Fruit fly (Drosophila melanogaster) whole organism, wandering third instar larva: Measurements from ENCODE around the gene CG6574.

Experiments
- Abd-B ChIP-seq: fragments of >200 bp; optimal IDR thresholded peaks from 2 replicates; lab custom pipeline; 2017; ENCODE audit warnings: missing biosample characterization, missing genetic modification characterization
- CG32264 ChIP-seq: fragments of 200-800 bp; sonication (Bioruptor generic); optimal IDR thresholded peaks from 2 replicates; lab custom pipeline; 2016; ENCODE audit warnings: missing biosample characterization, missing genetic modification characterization
- CG9705 ChIP-seq: fragments of 200-800 bp; sonication (Bioruptor generic); optimal IDR thresholded peaks from 2 replicates; lab custom pipeline; 2018; ENCODE audit warnings: missing biosample characterization, mild to moderate bottlenecking, missing genetic modification characterization
- CrebA ChIP-seq: fragments of 200-800 bp; sonication (Bioruptor generic); optimal IDR thresholded peaks from 2 replicates; lab custom pipeline; 2016; ENCODE audit warnings: missing biosample characterization, mild to moderate bottlenecking, missing genetic modification characterization, borderline replicate concordance
- Dfd ChIP-seq: fragments of >200 bp; optimal IDR thresholded peaks from 2 replicates; lab custom pipeline; 2017; ENCODE audit warnings: missing biosample characterization, missing genetic modification characterization
- Dif ChIP-seq: fragments of 200-275, 200-300 bp; sonication (Bioruptor generic); optimal IDR thresholded peaks from 2 replicates; lab custom pipeline; 2018; ENCODE audit warnings: missing biosample characterization, missing genetic modification characterization; ENCODE audit not compliant: partially characterized antibody
- GATAd ChIP-seq: sonication (Bioruptor generic); optimal IDR thresholded peaks from 2 replicates; lab custom pipeline; 2016; ENCODE audit warnings: missing biosample characterization, missing genetic modification characterization
- HLH106 ChIP-seq: fragments of 200-800 bp; optimal IDR thresholded peaks from 3 replicates; lab custom pipeline; 2019; ENCODE audit warnings: missing biosample characterization, mild to moderate bottlenecking, missing genetic modification characterization, moderate library complexity
- Hnf4 ChIP-seq: fragments of 200-800 bp; sonication (Bioruptor generic); optimal IDR thresholded peaks from 2 replicates; lab custom pipeline; 2016; ENCODE audit warnings: missing biosample characterization, mild to moderate bottlenecking, missing genetic modification characterization
- Hr78 ChIP-seq: fragments of >200 bp; optimal IDR thresholded peaks from 2 replicates; lab custom pipeline; 2017; ENCODE audit warnings: missing biosample characterization, missing genetic modification characterization
- Hr83 ChIP-seq: fragments of 200-300 bp; sonication (Bioruptor generic); optimal IDR thresholded peaks from 2 replicates; lab custom pipeline; 2016; ENCODE audit warnings: missing biosample characterization, mild to moderate bottlenecking, missing genetic modification characterization, moderate library complexity; ENCODE audit not compliant: poor library complexity, severe bottlenecking
- Jra ChIP-seq: sonication (Bioruptor generic); optimal IDR thresholded peaks from 2 replicates; lab custom pipeline; 2016; ENCODE audit warnings: missing biosample characterization, missing genetic modification characterization
- Mio ChIP-seq: sonication (Bioruptor generic); optimal IDR thresholded peaks from 2 replicates; lab custom pipeline; 2016; ENCODE audit warnings: missing biosample characterization, missing genetic modification characterization
- Myc ChIP-seq: fragments of >200 bp; optimal IDR thresholded peaks from 2 replicates; lab custom pipeline; 2017
- N ChIP-seq: fragments of >200 bp; optimal IDR thresholded peaks from 2 replicates; lab custom pipeline; 2018; ENCODE audit warnings: missing biosample characterization, missing external identifiers, missing genetic modification characterization
- OdsH ChIP-seq: fragments of 200-800 bp; sonication (Bioruptor generic); optimal IDR thresholded peaks from 2 replicates; lab custom pipeline; 2016; ENCODE audit warnings: missing biosample characterization, mild to moderate bottlenecking, missing genetic modification characterization
- Rel ChIP-seq, 2 experiments: fragments of 200-800 bp; sonication (Bioruptor generic) in 1 of 2; optimal IDR thresholded peaks; 2 replicates in 1 of 2; 3 replicates in 1 of 2; lab custom pipeline; 2016 to 2019; ENCODE audit warnings: mild to moderate bottlenecking in 2 of 2, missing biosample characterization in 2 of 2, missing genetic modification characterization in 2 of 2, moderate library complexity in 1 of 2
- Sp1 ChIP-seq: fragments of 200-800 bp; sonication (Bioruptor generic); optimal IDR thresholded peaks from 3 replicates; lab custom pipeline; 2019; ENCODE audit warnings: missing biosample characterization, mild to moderate bottlenecking, missing genetic modification characterization, moderate library complexity
- Vsx2 ChIP-seq: fragments of 200-300, 225-300 bp; sonication (Bioruptor generic); optimal IDR thresholded peaks from 2 replicates; lab custom pipeline; 2018; ENCODE audit warnings: missing biosample characterization, missing genetic modification characterization; ENCODE audit not compliant: partially characterized antibody
- br ChIP-seq: fragments of 200-800 bp; sonication (Bioruptor generic); optimal IDR thresholded peaks from 2 replicates; lab custom pipeline; 2016; ENCODE audit warnings: missing biosample characterization, missing genetic modification characterization
- brk ChIP-seq: fragments of 200-800 bp; sonication (Bioruptor generic); optimal IDR thresholded peaks from 2 replicates; lab custom pipeline; 2016; ENCODE audit warnings: missing biosample characterization, mild to moderate bottlenecking, missing genetic modification characterization
- dl ChIP-seq, 2 experiments: fragments of 175-275, 200-275 bp in 1 of 2; fragments of 200-275 bp in 1 of 2; sonication (Bioruptor generic); optimal IDR thresholded peaks; lab custom pipeline; 2018; ENCODE audit warnings: mild to moderate bottlenecking in 2 of 2, missing biosample characterization in 2 of 2, missing genetic modification characterization in 2 of 2, moderate library complexity in 2 of 2; ENCODE audit not compliant: partially characterized antibody in 2 of 2, insufficient read depth in 1 of 2
- dmrt93B ChIP-seq: fragments of 200-800 bp; sonication (Bioruptor generic); optimal IDR thresholded peaks from 2 replicates; lab custom pipeline; 2018; ENCODE audit warnings: missing biosample characterization, mild to moderate bottlenecking, missing genetic modification characterization
- dsf ChIP-seq: sonication (Bioruptor generic); optimal IDR thresholded peaks from 2 replicates; lab custom pipeline; 2016; ENCODE audit warnings: missing biosample characterization, missing genetic modification characterization, borderline replicate concordance
- ey ChIP-seq: fragments of 200-800 bp; sonication (Bioruptor generic); optimal IDR thresholded peaks from 2 replicates; lab custom pipeline; 2016; ENCODE audit warnings: missing biosample characterization, missing genetic modification characterization
- foxo ChIP-seq, 2 experiments: fragments of 200-800 bp; sonication (Bioruptor generic); optimal IDR thresholded peaks; 2 replicates in 1 of 2; 3 replicates in 1 of 2; lab custom pipeline; 2016 to 2017; ENCODE audit warnings: missing biosample characterization in 2 of 2, missing genetic modification characterization in 2 of 2
- fru ChIP-seq: fragments of 200-800 bp; sonication (Bioruptor generic); optimal IDR thresholded peaks from 3 replicates; lab custom pipeline; 2016; ENCODE audit warnings: missing biosample characterization, mild to moderate bottlenecking, missing genetic modification characterization
- h ChIP-seq: fragments of 200-800 bp; sonication (Bioruptor generic); optimal IDR thresholded peaks from 3 replicates; lab custom pipeline; 2016; ENCODE audit warnings: missing biosample characterization, mild to moderate bottlenecking, missing genetic modification characterization
- jim ChIP-seq: fragments of 175-275, 200-325 bp; sonication (Bioruptor generic); optimal IDR thresholded peaks from 2 replicates; lab custom pipeline; 2016; ENCODE audit warnings: missing biosample characterization, mild to moderate bottlenecking, missing genetic modification characterization
- lola ChIP-seq: fragments of >200 bp; optimal IDR thresholded peaks from 2 replicates; lab custom pipeline; 2017; ENCODE audit warnings: missing biosample characterization, missing genetic modification characterization
- pan ChIP-seq: fragments of >200 bp; optimal IDR thresholded peaks from 2 replicates; lab custom pipeline; 2017
- psq ChIP-seq: fragments of 200-800 bp; sonication (Bioruptor generic); optimal IDR thresholded peaks from 3 replicates; lab custom pipeline; 2017; ENCODE audit warnings: missing biosample characterization, mild to moderate bottlenecking, missing genetic modification characterization, moderate library complexity
- rgr ChIP-seq: fragments of 200-800 bp; sonication (Bioruptor generic); optimal IDR thresholded peaks from 3 replicates; lab custom pipeline; 2016; ENCODE audit warnings: missing biosample characterization, mild to moderate bottlenecking, missing genetic modification characterization
- sage ChIP-seq: fragments of 200-800 bp; sonication (Bioruptor generic); optimal IDR thresholded peaks from 2 replicates; lab custom pipeline; 2016; ENCODE audit warnings: missing biosample characterization, mild to moderate bottlenecking, missing genetic modification characterization
- sv ChIP-seq: fragments of 200-800 bp; sonication (Bioruptor generic); optimal IDR thresholded peaks from 3 replicates; lab custom pipeline; 2016; ENCODE audit warnings: missing biosample characterization, missing genetic modification characterization
- tai ChIP-seq: sonication (Bioruptor generic); optimal IDR thresholded peaks from 2 replicates; lab custom pipeline; 2016; ENCODE audit warnings: missing biosample characterization, missing genetic modification characterization
- usp ChIP-seq: fragments of >200 bp; optimal IDR thresholded peaks from 2 replicates; lab custom pipeline; 2017; ENCODE audit warnings: missing biosample characterization, missing genetic modification characterization
- woc ChIP-seq: sonication (Bioruptor generic); optimal IDR thresholded peaks from 2 replicates; lab custom pipeline; 2016; ENCODE audit warnings: missing biosample characterization, mild to moderate bottlenecking, missing genetic modification characterization

CG6574 gene

dm6 chr3R:10850636-10851035 is 12.2 kb downstream of the CG6574 start:
- TF ChIP-seq sage = no peak
- no peak for TF ChIP-seq Dif (GFP tag; lab: Kevin White, UChicago)
- TF ChIP-seq OdsH (GFP tag; lab: Kevin White, UChicago) = no peak
- TF ChIP-seq Hr78 (GFP tag; lab: Kevin White, UChicago) = no peak
- no peak for TF ChIP-seq rgr (GFP tag; lab: Kevin White, UChicago)
- no peak for TF ChIP-seq N (GFP tag; lab: Kevin White, UChicago)
- TF ChIP-seq br (GFP tag; lab: Kevin White, UChicago) = no peak
- TF ChIP-seq Sp1 (GFP tag; lab: Kevin White, UChicago) = no peak
- no peak for TF ChIP-seq CrebA
- TF ChIP-seq fru (GFP tag; lab: Kevin White, UChicago) = no peak
- no peak for TF ChIP-seq CG32264 (GFP tag; lab: Kevin White, UChicago)
- no peak for TF ChIP-seq dl (GFP tag; optimal IDR thresholded peaks at IDR 0.05; lab: Kevin White, UChicago; ENCODE audit: insufficient read depth in 1 of 2, partially characterized antibody in 2 of 2)
- no peak for TF ChIP-seq Hr83 (GFP tag; lab: Kevin White, UChicago)
- no peak for TF ChIP-seq Rel (GFP tag; optimal IDR thresholded peaks at IDR 0.05; lab: Kevin White, UChicago)
- no peak for TF ChIP-seq Rel (tag; optimal IDR thresholded peaks at IDR 0.05; lab: Kevin White, UChicago)
- TF ChIP-seq Dfd (GFP tag; lab: Kevin White, UChicago) = no peak
- no peak for TF ChIP-seq sv
- TF ChIP-seq jim = no peak
- TF ChIP-seq dmrt93B (GFP tag; lab: Kevin White, UChicago) = no peak
- no peak for TF ChIP-seq h
- no peak for TF ChIP-seq lola (GFP tag; lab: Kevin White, UChicago)

- no peak for TF ChIP-seq Mio (GFP tag; lab: Kevin White, UChicago)
- no peak for TF ChIP-seq CrebA
- TF ChIP-seq dl (GFP tag; optimal IDR thresholded peaks at IDR 0.05; lab: Kevin White, UChicago; ENCODE audit: insufficient read depth in 1 of 2, partially characterized antibody in 2 of 2) = no peak
- no peak for TF ChIP-seq lola (GFP tag; lab: Kevin White, UChicago)
- TF ChIP-seq dsf = no peak
- TF ChIP-seq Hr78 (GFP tag; lab: Kevin White, UChicago) = no peak
- no peak for TF ChIP-seq Myc
- TF ChIP-seq sv = peak; percentile 87
- TF ChIP-seq h = peak; percentile 90
- peak; percentile 93 for TF ChIP-seq HLH106 (tag; lab: Kevin White, UChicago)
- no peak for TF ChIP-seq tai (GFP tag; lab: Kevin White, UChicago)
- peak; percentile 58 for TF ChIP-seq woc
- no peak for TF ChIP-seq Dfd (GFP tag; lab: Kevin White, UChicago)
- peak; percentile 88 for TF ChIP-seq OdsH (GFP tag; lab: Kevin White, UChicago)
- peak; percentile 83 for TF ChIP-seq sage
- TF ChIP-seq foxo (GFP tag; optimal IDR thresholded peaks at IDR 0.05; lab: Kevin White, UChicago) = peak in 1 of 2 experiments; percentile 93
- TF ChIP-seq fru (GFP tag; lab: Kevin White, UChicago) = peak; percentile 90
- peak; percentile 77 for TF ChIP-seq Rel (GFP tag; optimal IDR thresholded peaks at IDR 0.05; lab: Kevin White, UChicago)
- TF ChIP-seq Rel (tag; optimal IDR thresholded peaks at IDR 0.05; lab: Kevin White, UChicago) = peak; percentile 55
- TF ChIP-seq Vsx2 (GFP tag; lab: Kevin White, UChicago) = no peak
- no peak for TF ChIP-seq jim
- TF ChIP-seq br (GFP tag; lab: Kevin White, UChicago) = peak; percentile 72
- peak; percentile 87 for TF ChIP-seq dmrt93B (GFP tag; lab: Kevin White, UChicago)
- peak; percentile 70 for TF ChIP-seq CG9705 (GFP tag; lab: Kevin White, UChicago)
- TF ChIP-seq Abd-B (GFP tag; lab: Kevin White, UChicago) = no peak
- no peak for TF ChIP-seq usp (GFP tag; lab: Kevin White, UChicago)
- TF ChIP-seq Hr83 (GFP tag; lab: Kevin White, UChicago) = peak; percentile 66
- TF ChIP-seq N (GFP tag; lab: Kevin White, UChicago) = no peak
- no peak for TF ChIP-seq CG32264 (GFP tag; lab: Kevin White, UChicago)
- TF ChIP-seq pan (lab: Kevin White, UChicago) = no peak
- peak; percentile 68 for TF ChIP-seq Hnf4 (GFP tag; lab: Kevin White, UChicago)
- TF ChIP-seq Dif (GFP tag; lab: Kevin White, UChicago) = no peak
- peak; percentile 92 for TF ChIP-seq Sp1 (GFP tag; lab: Kevin White, UChicago)
- peak; percentile 90 for TF ChIP-seq rgr (GFP tag; lab: Kevin White, UChicago)
- no peak for TF ChIP-seq Jra (GFP tag; lab: Kevin White, UChicago)
- TF ChIP-seq brk (GFP tag; lab: Kevin White, UChicago) = peak; percentile 77
- TF ChIP-seq psq (GFP tag; lab: Kevin White, UChicago) = peak; percentile 81
- TF ChIP-seq ey (GFP tag; lab: Kevin White, UChicago) = peak; percentile 70
- no peak for TF ChIP-seq GATAd (GFP tag; lab: Kevin White, UChicago)
Observed at dm6 chr3R:10849515-10849973, 13.2 kb downstream of the CG6574 start, which contains the start of gene CG42394. Gene CG42394 (plus strand): TSS chr3R:10849825.
